Worm (Caenorhabditis elegans) whole organism, late embryonic: Measurements from ENCODE around the gene fbxa-179.

Experiments used
- C08G9.2 ChIP-seq: sonication (generic microtip); optimal IDR thresholded peaks from 2 replicates; lab custom pipeline; 2016; ENCODE audit warnings: mild to moderate bottlenecking, missing genetic modification characterization, moderate library complexity, missing compliant biosample characterization
- C38D4.7 ChIP-seq: fragments of 200-800 bp; sonication (Bioruptor generic); optimal IDR thresholded peaks from 2 replicates; lab custom pipeline; 2018; ENCODE audit warnings: mild to moderate bottlenecking, missing genetic modification characterization, moderate library complexity, missing compliant biosample characterization
- F13H6.1 ChIP-seq: sonication (generic microtip); optimal IDR thresholded peaks from 2 replicates; lab custom pipeline; 2016; ENCODE audit warnings: missing genetic modification characterization, missing compliant biosample characterization
- K09A11.1 ChIP-seq: sonication (generic microtip); optimal IDR thresholded peaks from 2 replicates; lab custom pipeline; 2017; ENCODE audit warnings: antibody characterized with exemption, mild to moderate bottlenecking, missing genetic modification characterization, missing compliant biosample characterization; ENCODE audit not compliant: insufficient read depth
- Y22D7AL.16 ChIP-seq: sonication (generic microtip); optimal IDR thresholded peaks from 2 replicates; lab custom pipeline; 2016; ENCODE audit warnings: missing genetic modification characterization, missing compliant biosample characterization
- ahr-1 ChIP-seq: sonication (generic microtip); optimal IDR thresholded peaks from 2 replicates; lab custom pipeline; 2016; ENCODE audit warnings: missing genetic modification characterization, missing compliant biosample characterization
- ama-1 ChIP-seq: fragments of 150-350 bp; optimal IDR thresholded peaks from 2 replicates; lab custom pipeline; 2014
- ceh-14 ChIP-seq: sonication (generic microtip); optimal IDR thresholded peaks from 2 replicates; lab custom pipeline; 2016; ENCODE audit warnings: missing genotype, missing genetic modification characterization, missing compliant biosample characterization
- ceh-19 ChIP-seq: fragments of 200-800 bp; sonication (Bioruptor generic); optimal IDR thresholded peaks from 2 replicates; lab custom pipeline; 2018; ENCODE audit warnings: mild to moderate bottlenecking, missing genetic modification characterization, missing compliant biosample characterization
- ceh-2 ChIP-seq: sonication (generic microtip); optimal IDR thresholded peaks from 2 replicates; lab custom pipeline; 2016; ENCODE audit warnings: missing genotype, missing genetic modification characterization, missing compliant biosample characterization
- ceh-22 ChIP-seq: sonication (generic microtip); optimal IDR thresholded peaks from 2 replicates; lab custom pipeline; 2017; ENCODE audit warnings: missing biosample characterization, missing genetic modification characterization
- ceh-34 ChIP-seq: sonication (generic microtip); optimal IDR thresholded peaks from 2 replicates; lab custom pipeline; 2016; ENCODE audit warnings: mild to moderate bottlenecking, missing genetic modification characterization, missing compliant biosample characterization
- ceh-45 ChIP-seq: fragments of 200-800 bp; sonication (Bioruptor generic); IDR thresholded peaks from 2 replicates; pipeline ENCODE4 v1.3.6; 2022; ENCODE audit warnings: missing genetic modification reagents, missing genetic modification characterization, missing compliant biosample characterization
- ceh-48 ChIP-seq: sonication (generic microtip); optimal IDR thresholded peaks from 2 replicates; lab custom pipeline; 2016; ENCODE audit warnings: missing genetic modification characterization, inconsistent platforms, missing compliant biosample characterization
- ceh-6 ChIP-seq: fragments of 200-800 bp; sonication (Bioruptor generic); optimal IDR thresholded peaks from 2 replicates; lab custom pipeline; 2018; ENCODE audit warnings: mild to moderate bottlenecking, missing genetic modification characterization, missing compliant biosample characterization
- ceh-9 ChIP-seq: sonication (generic microtip); optimal IDR thresholded peaks from 2 replicates; lab custom pipeline; 2016; ENCODE audit warnings: mild to moderate bottlenecking, missing genetic modification characterization, inconsistent platforms, missing compliant biosample characterization
- che-1 ChIP-seq: sonication (generic microtip); optimal IDR thresholded peaks from 2 replicates; lab custom pipeline; 2016; ENCODE audit warnings: mild to moderate bottlenecking, missing genetic modification characterization, missing compliant biosample characterization
- dve-1 ChIP-seq: sonication (generic microtip); optimal IDR thresholded peaks from 2 replicates; lab custom pipeline; 2017; ENCODE audit warnings: antibody characterized with exemption, mild to moderate bottlenecking, missing genetic modification characterization, missing compliant biosample characterization
- fax-1 ChIP-seq: sonication (generic microtip); optimal IDR thresholded peaks from 2 replicates; lab custom pipeline; 2016; ENCODE audit warnings: missing genotype, missing genetic modification characterization, missing compliant biosample characterization
- fkh-6 ChIP-seq: sonication (generic microtip); optimal IDR thresholded peaks from 2 replicates; lab custom pipeline; 2016; ENCODE audit warnings: missing genetic modification characterization, missing compliant biosample characterization
- hlh-15 ChIP-seq: sonication (generic microtip); optimal IDR thresholded peaks from 2 replicates; lab custom pipeline; 2016; ENCODE audit warnings: missing genetic modification characterization, missing compliant biosample characterization
- hlh-30 ChIP-seq: sonication (generic microtip); optimal IDR thresholded peaks from 2 replicates; lab custom pipeline; 2017; ENCODE audit warnings: antibody characterized with exemption, missing genetic modification characterization, missing compliant biosample characterization; ENCODE audit not compliant: insufficient read depth
- lin-11 ChIP-seq: fragments of 200-800 bp; sonication (Bioruptor generic); optimal IDR thresholded peaks from 2 replicates; lab custom pipeline; 2018; ENCODE audit warnings: mild to moderate bottlenecking, missing genetic modification characterization, missing compliant biosample characterization
- nfya-1 ChIP-seq: sonication (generic microtip); optimal IDR thresholded peaks from 2 replicates; lab custom pipeline; 2017; ENCODE audit warnings: missing genetic modification characterization, mild to moderate bottlenecking, missing compliant biosample characterization, antibody characterized with exemption, moderate library complexity
- nhr-11 ChIP-seq: fragments of 150-350 bp; optimal IDR thresholded peaks from 2 replicates; lab custom pipeline; 2014; ENCODE audit warnings: missing biosample characterization, missing genetic modification characterization
- nhr-232 ChIP-seq: sonication (generic microtip); optimal IDR thresholded peaks from 2 replicates; lab custom pipeline; 2016; ENCODE audit warnings: missing genetic modification characterization, missing compliant biosample characterization
- npax-4 ChIP-seq: sonication (generic microtip); optimal IDR thresholded peaks from 2 replicates; lab custom pipeline; 2016; ENCODE audit warnings: missing genetic modification characterization, missing compliant biosample characterization
- odd-2 ChIP-seq: sonication (generic microtip); optimal IDR thresholded peaks from 2 replicates; lab custom pipeline; 2017; ENCODE audit warnings: antibody characterized with exemption, mild to moderate bottlenecking, missing genetic modification characterization, missing compliant biosample characterization
- pag-3 ChIP-seq: sonication (generic microtip); optimal IDR thresholded peaks from 2 replicates; lab custom pipeline; 2016; ENCODE audit warnings: missing compliant biosample characterization, missing genetic modification characterization, borderline replicate concordance
- pha-2 ChIP-seq: sonication (generic microtip); optimal IDR thresholded peaks from 2 replicates; lab custom pipeline; 2017; ENCODE audit warnings: mild to moderate bottlenecking, missing genetic modification characterization, missing compliant biosample characterization
- pha-4 ChIP-seq: fragments of 150-350 bp; optimal IDR thresholded peaks from 2 replicates; lab custom pipeline; 2018; ENCODE audit warnings: missing biosample characterization, missing genetic modification reagents, missing genetic modification characterization
- pros-1 ChIP-seq: fragments of 150-350 bp; optimal IDR thresholded peaks from 2 replicates; lab custom pipeline; 2014; ENCODE audit warnings: missing biosample characterization, missing genetic modification reagents, missing genetic modification characterization
- ref-2 ChIP-seq: sonication (generic microtip); optimal IDR thresholded peaks from 2 replicates; lab custom pipeline; 2016; ENCODE audit warnings: missing genetic modification characterization, missing compliant biosample characterization
- rnt-1 ChIP-seq: sonication (generic microtip); optimal IDR thresholded peaks from 2 replicates; lab custom pipeline; 2016; ENCODE audit warnings: missing genetic modification characterization, missing compliant biosample characterization
- sdc-2 ChIP-seq: sonication (generic microtip); optimal IDR thresholded peaks from 2 replicates; lab custom pipeline; 2016; ENCODE audit warnings: missing genotype, missing genetic modification characterization, missing compliant biosample characterization
- sox-2 ChIP-seq: fragments of 200-800 bp; sonication (Bioruptor generic); IDR thresholded peaks from 2 replicates; pipeline ENCODE4 v1.3.6; 2022; ENCODE audit warnings: missing genetic modification reagents, missing genetic modification characterization, missing compliant biosample characterization
- sox-4 ChIP-seq: sonication (generic microtip); optimal IDR thresholded peaks from 2 replicates; lab custom pipeline; 2017; ENCODE audit warnings: mild to moderate bottlenecking, missing genetic modification characterization, inconsistent platforms, missing compliant biosample characterization
- tbx-7 ChIP-seq: sonication (generic microtip); optimal IDR thresholded peaks from 2 replicates; lab custom pipeline; 2016; ENCODE audit warnings: missing genotype, missing genetic modification characterization, missing compliant biosample characterization
- unc-3 ChIP-seq, 2 experiments: fragments of 200-800 bp in 1 of 2; sonication (Bioruptor generic) in 1 of 2; sonication (generic microtip) in 1 of 2; conservative IDR thresholded peaks in 1 of 2; optimal IDR thresholded peaks in 1 of 2; 2 replicates each; pipeline versions ENCODE4 v1.3.6 to Lab custom; 2016 to 2022; ENCODE audit warnings: missing compliant biosample characterization in 2 of 2, missing genetic modification characterization in 2 of 2, missing genetic modification reagents in 1 of 2
- unc-42 ChIP-seq: sonication (generic microtip); optimal IDR thresholded peaks from 2 replicates; lab custom pipeline; 2016; ENCODE audit warnings: missing genotype, missing genetic modification characterization, missing compliant biosample characterization
- ztf-16 ChIP-seq: sonication (generic microtip); optimal IDR thresholded peaks from 2 replicates; lab custom pipeline; 2017; ENCODE audit warnings: missing genetic modification characterization, missing compliant biosample characterization

fbxa-179 gene

DNA sequence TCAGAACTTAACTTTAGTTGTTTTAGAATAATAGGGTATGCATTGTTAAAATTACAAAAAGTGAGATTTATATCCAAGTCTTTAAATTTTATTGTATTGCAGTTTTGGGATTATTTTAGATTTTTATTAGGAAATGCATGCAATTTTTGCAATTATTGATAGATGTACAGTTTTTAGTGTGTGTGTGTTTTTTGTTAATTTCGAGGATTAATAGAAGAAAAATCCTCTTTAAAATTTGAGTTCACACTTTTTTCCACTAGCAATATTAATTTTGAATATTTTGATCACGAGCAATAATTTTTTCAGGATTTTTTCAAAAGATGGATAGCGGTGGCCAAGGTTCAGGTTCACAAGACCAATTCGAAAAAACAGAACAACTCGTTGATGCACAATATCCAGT is 35.2 kb upstream of the fbxa-179 start, which contains the start of gene jmjd-3.2:
Gene jmjd-3.2 (plus strand): TSS at position 301 of the 400 bp plus-strand sequence.
- TF ChIP-seq odd-2 (tag; lab: Kevin White, UChicago) (no peak), sox-4 (tag; lab: Kevin White, UChicago) (no peak), ceh-9 (tag; lab: Kevin White, UChicago) (no peak), ama-1 (lab: Kevin White, UChicago) (no peak), ceh-14 (tag; lab: Kevin White, UChicago) (no peak)

DNA sequence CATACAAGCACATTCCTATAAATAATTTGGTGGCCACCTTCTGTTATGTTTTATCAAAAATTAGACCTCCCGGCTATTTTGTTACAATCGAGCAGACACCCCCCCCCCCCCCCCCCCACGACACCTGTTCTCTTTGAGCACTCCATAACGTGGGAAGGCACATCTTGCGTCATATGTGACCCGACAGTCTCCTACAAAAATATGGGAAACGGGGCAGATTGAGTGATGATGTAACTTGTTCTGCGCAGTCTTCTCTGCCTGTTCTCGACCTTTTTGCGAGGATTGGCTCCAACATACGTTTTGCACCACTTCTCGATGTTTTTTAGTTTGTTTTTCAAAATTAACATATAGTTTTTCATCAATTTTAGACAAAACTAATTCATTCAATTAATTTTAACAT is 34.8 kb upstream of the fbxa-179 start:
- TF ChIP-seq sox-2 (GFP tag; lab: Robert Waterston, UW) (no peak), pag-3 (tag; lab: Kevin White, UChicago) (no peak), nfya-1 (tag; lab: Kevin White, UChicago) (no peak), ref-2 (no peak), ceh-2 (tag; lab: Kevin White, UChicago) (no peak), unc-3 (GFP tag; conservative IDR thresholded peaks at IDR 0.05; lab: Robert Waterston, UW) (no peak), unc-3 (tag; optimal IDR thresholded peaks at IDR 0.05; lab: Kevin White, UChicago) (no peak), lin-11 (no peak), rnt-1 (tag; lab: Kevin White, UChicago) (no peak), hlh-30 (tag; lab: Kevin White, UChicago) (no peak), pros-1 (tag; lab: Kevin White, UChicago) (no peak), nhr-11 (no peak), K09A11.1 (tag; lab: Kevin White, UChicago) (no peak), C38D4.7 (GFP tag; lab: Kevin White, UChicago) (no peak), fax-1 (tag; lab: Kevin White, UChicago) (no peak), ahr-1 (tag; lab: Kevin White, UChicago) (no peak), dve-1 (no peak), sdc-2 (no peak)
- TF ChIP-seq, all 69 proteins: peak for 0

DNA sequence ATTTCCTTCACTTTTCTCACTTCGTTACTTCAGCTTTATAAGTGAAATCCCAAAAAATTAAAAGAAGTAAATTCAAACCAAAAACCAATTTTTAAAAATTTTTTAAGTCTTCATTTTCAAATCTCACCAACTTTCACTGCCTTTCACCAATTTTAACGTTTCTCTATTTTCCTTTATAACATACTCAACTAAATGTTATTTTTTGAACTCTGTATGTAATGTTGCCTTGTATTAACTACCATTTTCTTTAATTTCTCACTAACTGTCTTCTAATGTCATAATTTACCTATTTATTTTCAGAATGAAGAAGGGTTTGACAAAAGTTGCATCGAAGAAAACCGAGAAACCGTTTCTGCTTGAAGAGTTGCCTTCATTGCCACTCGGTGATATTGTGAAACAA is 32.0 kb upstream of the fbxa-179 start, which contains the start of gene F23D12.4:
Gene F23D12.4 (plus strand): TSS at position 301 of the 400 bp plus-strand sequence.
- TF ChIP-seq ceh-19: no peak
- TF ChIP-seq che-1: no peak
- TF ChIP-seq ceh-22: no peak
- TF ChIP-seq npax-4 (tag; lab: Kevin White, UChicago): no peak
- TF ChIP-seq nhr-232 (tag; lab: Kevin White, UChicago): no peak
- no peak for TF ChIP-seq F13H6.1 (tag; lab: Kevin White, UChicago)
- TF ChIP-seq ama-1 (lab: Kevin White, UChicago): no peak
- TF ChIP-seq pha-4 (tag; lab: Kevin White, UChicago): no peak
- TF ChIP-seq nhr-11: no peak
- TF ChIP-seq ceh-45: no peak
- no peak for TF ChIP-seq ceh-48
- no peak for TF ChIP-seq pha-2 (tag; lab: Kevin White, UChicago)
- TF ChIP-seq unc-42 (tag; lab: Kevin White, UChicago): no peak
- no peak for TF ChIP-seq rnt-1 (tag; lab: Kevin White, UChicago)
- TF ChIP-seq hlh-15 (tag; lab: Kevin White, UChicago): no peak
- TF ChIP-seq ceh-6 (GFP tag; lab: Kevin White, UChicago): no peak
- TF ChIP-seq fkh-6: no peak

DNA sequence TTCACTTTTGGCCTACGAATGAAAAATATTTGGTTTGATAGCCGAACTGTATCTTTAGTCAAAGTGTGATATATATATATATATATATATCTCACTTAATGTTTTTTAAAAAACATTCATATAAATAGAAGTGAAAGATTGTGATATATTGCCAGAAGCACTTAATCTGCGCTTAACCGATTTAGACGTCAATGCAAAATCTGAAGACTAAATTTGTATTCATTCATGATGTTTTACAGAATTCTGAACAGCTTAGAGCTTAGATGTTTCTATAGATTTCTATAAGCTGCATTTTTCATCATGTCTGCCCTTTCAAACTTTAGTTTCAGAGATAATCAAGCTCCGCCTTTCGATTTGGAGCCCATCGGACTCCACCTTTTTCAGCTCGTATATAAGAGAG is 29.6 kb upstream of the fbxa-179 start, which contains the start of gene F23D12.3:
Gene F23D12.3 (plus strand): TSS at position 301 of the 400 bp plus-strand sequence.
- TF ChIP-seq unc-3 (GFP tag; conservative IDR thresholded peaks at IDR 0.05; lab: Robert Waterston, UW): no peak
- no peak for TF ChIP-seq unc-3 (tag; optimal IDR thresholded peaks at IDR 0.05; lab: Kevin White, UChicago)
- no peak for TF ChIP-seq C08G9.2 (tag; lab: Kevin White, UChicago)
- TF ChIP-seq ama-1 (lab: Kevin White, UChicago): no peak
- no peak for TF ChIP-seq ceh-19
- no peak for TF ChIP-seq Y22D7AL.16 (tag; lab: Kevin White, UChicago)
- TF ChIP-seq tbx-7 (tag; lab: Kevin White, UChicago): no peak
- TF ChIP-seq ceh-34 (tag; lab: Kevin White, UChicago): no peak
- TF ChIP-seq ztf-16: no peak
